Worm (Caenorhabditis elegans) whole organism, young adult: ENCODE measurements around the gene srh-61.
A peak's percentile ranks its signal among the peaks of the same experiment; 100 is the strongest.
"Not testable (repeated sequence)": the region's sequence is repeated elsewhere in the genome, so short reads cannot be mapped to it uniquely, and the experiment has no call there.

Experiments used
- B0019.2 ChIP-seq: fragments of 200-800 bp; sonication (Bioruptor generic); conservative IDR thresholded peaks from 2 replicates; pipeline ENCODE4 v1.3.6; 2022; ENCODE audit warnings: missing genetic modification reagents, missing genetic modification characterization, missing compliant biosample characterization
- B0261.1 ChIP-seq: sonication (generic microtip); optimal IDR thresholded peaks from 2 replicates; lab custom pipeline; 2016; ENCODE audit warnings: mild to moderate bottlenecking, missing genetic modification characterization, moderate library complexity, missing compliant biosample characterization
- F37B4.10 ChIP-seq: fragments of 200-800 bp; sonication (Bioruptor generic); IDR thresholded peaks from 2 replicates; pipeline ENCODE4 v1.3.6; 2022; ENCODE audit warnings: missing genetic modification characterization, missing compliant biosample characterization
- F52B5.7 ChIP-seq: sonication (generic microtip); optimal IDR thresholded peaks from 2 replicates; lab custom pipeline; 2016; ENCODE audit warnings: mild to moderate bottlenecking, missing genetic modification characterization, missing compliant biosample characterization
- Y53G8AR.9 ChIP-seq: fragments of 200-800 bp; sonication (Bioruptor generic); conservative IDR thresholded peaks from 2 replicates; pipeline ENCODE4 v1.3.6; 2022; ENCODE audit warnings: missing genetic modification reagents, missing genetic modification characterization, missing compliant biosample characterization
- Y56A3A.18 ChIP-seq: fragments of 200-800 bp; sonication (Bioruptor generic); IDR thresholded peaks from 2 replicates; pipeline ENCODE4 v1.3.6; 2022; ENCODE audit warnings: missing genetic modification reagents, missing genetic modification characterization, missing compliant biosample characterization
- Y67H2A.10 ChIP-seq: fragments of 200-800 bp; sonication (Bioruptor generic); conservative IDR thresholded peaks from 2 replicates; pipeline ENCODE4 v1.3.6; 2022; ENCODE audit warnings: missing genetic modification reagents, missing genetic modification characterization, missing compliant biosample characterization
- athp-1 ChIP-seq: sonication (generic microtip); optimal IDR thresholded peaks from 2 replicates; lab custom pipeline; 2017; ENCODE audit warnings: mild to moderate bottlenecking, missing genetic modification characterization, missing compliant biosample characterization
- attf-5 ChIP-seq: fragments of 200-800 bp; sonication (Bioruptor generic); optimal IDR thresholded peaks from 2 replicates; lab custom pipeline; 2018; ENCODE audit warnings: mild to moderate bottlenecking, missing genetic modification characterization, missing compliant biosample characterization
- ceh-100 ChIP-seq: fragments of 200-800 bp; sonication (Bioruptor generic); IDR thresholded peaks from 2 replicates; pipeline ENCODE4 v1.3.6; 2022; ENCODE audit warnings: missing genetic modification reagents, missing genetic modification characterization, missing compliant biosample characterization
- ceh-58 ChIP-seq: fragments of 200-800 bp; sonication (Bioruptor generic); IDR thresholded peaks from 2 replicates; pipeline ENCODE4 v1.3.6; 2022; ENCODE audit warnings: missing genetic modification characterization, missing compliant biosample characterization
- dpff-1 ChIP-seq: sonication (generic microtip); optimal IDR thresholded peaks from 2 replicates; lab custom pipeline; 2017; ENCODE audit warnings: mild to moderate bottlenecking, missing genetic modification characterization, missing compliant biosample characterization
- egl-44 ChIP-seq: fragments of 200-800 bp; sonication (Bioruptor generic); IDR thresholded peaks from 2 replicates; pipeline ENCODE4 v1.3.6; 2022; ENCODE audit warnings: missing genetic modification reagents, missing genetic modification characterization, missing compliant biosample characterization
- egrh-3 ChIP-seq: fragments of 200-800 bp; sonication (Bioruptor generic); IDR thresholded peaks from 2 replicates; pipeline ENCODE4 v1.3.6; 2022; ENCODE audit warnings: missing genetic modification reagents, missing genetic modification characterization, missing compliant biosample characterization
- fkh-3 ChIP-seq: sonication (generic microtip); optimal IDR thresholded peaks from 2 replicates; lab custom pipeline; 2016; ENCODE audit warnings: mild to moderate bottlenecking, missing genetic modification characterization, missing compliant biosample characterization
- him-1 ChIP-seq: sonication (generic microtip); optimal IDR thresholded peaks from 2 replicates; lab custom pipeline; 2016; ENCODE audit warnings: missing genotype, missing genetic modification reagents, missing genetic modification characterization, missing compliant biosample characterization
- hsf-1 ChIP-seq: fragments of 200-800 bp; sonication (Bioruptor generic); IDR thresholded peaks from 2 replicates; pipeline ENCODE4 v1.3.6; 2022; ENCODE audit warnings: missing genetic modification reagents, missing genetic modification characterization, missing compliant biosample characterization
- let-526 ChIP-seq: fragments of 200-800 bp; sonication (Bioruptor generic); IDR thresholded peaks from 2 replicates; pipeline ENCODE4 v1.3.6; 2022; ENCODE audit warnings: missing genetic modification reagents, missing genetic modification characterization, missing compliant biosample characterization
- let-607 ChIP-seq, 2 experiments: fragments of 200-800 bp in 1 of 2; sonication (Bioruptor generic) in 1 of 2; sonication (generic microtip) in 1 of 2; optimal IDR thresholded peaks; 2 replicates each; lab custom pipeline; 2016 to 2018; ENCODE audit warnings: mild to moderate bottlenecking in 2 of 2, missing compliant biosample characterization in 2 of 2, missing genetic modification characterization in 2 of 2, moderate library complexity in 2 of 2, missing genotype in 1 of 2
- lin-26 ChIP-seq: fragments of 200-800 bp; sonication (Bioruptor generic); IDR thresholded peaks from 2 replicates; pipeline ENCODE4 v1.3.6; 2022; ENCODE audit warnings: missing genetic modification reagents, missing genetic modification characterization, missing compliant biosample characterization
- lin-54 ChIP-seq: fragments of 200-800 bp; sonication (Bioruptor generic); optimal IDR thresholded peaks from 2 replicates; lab custom pipeline; 2018; ENCODE audit warnings: mild to moderate bottlenecking, missing genetic modification characterization, missing compliant biosample characterization
- lsy-27 ChIP-seq: sonication (generic microtip); optimal IDR thresholded peaks from 2 replicates; lab custom pipeline; 2017; ENCODE audit warnings: missing genetic modification characterization, mild to moderate bottlenecking, missing compliant biosample characterization, antibody characterized with exemption, missing genotype, borderline replicate concordance; ENCODE audit not compliant: insufficient read depth
- mxl-1 ChIP-seq: sonication (generic microtip); optimal IDR thresholded peaks from 2 replicates; lab custom pipeline; 2016; ENCODE audit warnings: missing genetic modification characterization, missing compliant biosample characterization
- nfyb-1 ChIP-seq: fragments of 200-800 bp; sonication (Bioruptor generic); IDR thresholded peaks from 2 replicates; pipeline ENCODE4 v1.3.6; 2022; ENCODE audit warnings: missing genetic modification reagents, missing genetic modification characterization, missing compliant biosample characterization
- pbrm-1 ChIP-seq: fragments of 200-800 bp; sonication (Bioruptor generic); IDR thresholded peaks from 2 replicates; pipeline ENCODE4 v1.3.6; 2022; ENCODE audit warnings: missing genetic modification reagents, missing genetic modification characterization, missing compliant biosample characterization
- rcor-1 ChIP-seq: fragments of 200-800 bp; sonication (Bioruptor generic); IDR thresholded peaks from 2 replicates; pipeline ENCODE4 v1.3.6; 2022; ENCODE audit warnings: missing genetic modification reagents, missing genetic modification characterization, missing compliant biosample characterization
- rpc-1 ChIP-seq, 2 experiments: fragments of 150-350 bp in 1 of 2; sonication (generic microtip) in 1 of 2; optimal IDR thresholded peaks; 2 replicates each; lab custom pipeline; 2014 to 2018; ENCODE audit warnings: missing biosample characterization in 1 of 2, missing genetic modification characterization in 1 of 2, missing genetic modification reagents in 1 of 2, missing genotype in 1 of 2
- sptf-2 ChIP-seq: fragments of 200-800 bp; sonication (Bioruptor generic); optimal IDR thresholded peaks from 2 replicates; lab custom pipeline; 2018; ENCODE audit warnings: mild to moderate bottlenecking, missing genetic modification characterization, missing compliant biosample characterization
- tbp1 ChIP-seq: fragments of 200-800 bp; sonication (Bioruptor generic); optimal IDR thresholded peaks from 2 replicates; lab custom pipeline; 2018; ENCODE audit warnings: mild to moderate bottlenecking, missing genetic modification characterization, missing compliant biosample characterization
- zfh-2 ChIP-seq: fragments of 200-800 bp; sonication (Bioruptor generic); conservative IDR thresholded peaks from 2 replicates; pipeline ENCODE4 v1.3.6; 2022; ENCODE audit warnings: missing genetic modification reagents, missing genetic modification characterization, missing compliant biosample characterization

The srh-61 gene

ce11 chrII:12541670-12542080 lies 25.5 kb upstream of the srh-61 start (continued):
- 0 out of 2 replicates have a peak, but pooled peaks have one; percentile 55 for TF ChIP-seq Y53G8AR.9 (GFP tag; lab: Robert Waterston, UW)
- peak; percentile 58 for TF ChIP-seq egrh-3
- TF ChIP-seq B0019.2 (GFP tag; lab: Robert Waterston, UW), result 0 out of 2 replicates have a peak, but pooled peaks have one; percentile 26
- peak; percentile 49; the same call in 1 of the 2 replicates for TF ChIP-seq pbrm-1 (GFP tag; lab: Robert Waterston, UW)
- 0 out of 2 replicates have a peak, but pooled peaks have one; percentile 9 for TF ChIP-seq zfh-2 (GFP tag; lab: Robert Waterston, UW)
- peak; percentile 85 for TF ChIP-seq rpc-1 (optimal IDR thresholded peaks at IDR 0.05; lab: Kevin White, UChicago)
- peak; percentile 96 for TF ChIP-seq rpc-1 (tag; optimal IDR thresholded peaks at IDR 0.05; lab: Kevin White, UChicago)
- TF ChIP-seq lsy-27 (tag; lab: Kevin White, UChicago), result peak; percentile 32
- TF ChIP-seq let-526 (GFP tag; lab: Robert Waterston, UW), result 0 out of 2 replicates have a peak, but pooled peaks have one; percentile 59
- TF ChIP-seq Y56A3A.18, result 0 out of 2 replicates have a peak, but pooled peaks have one; percentile 81
- TF ChIP-seq athp-1 (tag; lab: Kevin White, UChicago), result peak; percentile 27
- TF ChIP-seq him-1 (tag; lab: Kevin White, UChicago), result peak; percentile 89

- TF ChIP-seq rpc-1 (optimal IDR thresholded peaks at IDR 0.05; lab: Kevin White, UChicago) (peak; percentile 46), rpc-1 (tag; optimal IDR thresholded peaks at IDR 0.05; lab: Kevin White, UChicago) (peak; percentile 69), B0261.1 (tag; lab: Kevin White, UChicago) (peak; percentile 57), tbp1 (peak; percentile 80), F37B4.10 (GFP tag; lab: Robert Waterston, UW) (no peak), sptf-2 (GFP tag; lab: Kevin White, UChicago) (no peak)
- TF ChIP-seq, all 124 proteins: peak for 3
These were observed 23.2 kb upstream of the srh-61 start for ce11 chrII:12539395-12539794.

DNA sequence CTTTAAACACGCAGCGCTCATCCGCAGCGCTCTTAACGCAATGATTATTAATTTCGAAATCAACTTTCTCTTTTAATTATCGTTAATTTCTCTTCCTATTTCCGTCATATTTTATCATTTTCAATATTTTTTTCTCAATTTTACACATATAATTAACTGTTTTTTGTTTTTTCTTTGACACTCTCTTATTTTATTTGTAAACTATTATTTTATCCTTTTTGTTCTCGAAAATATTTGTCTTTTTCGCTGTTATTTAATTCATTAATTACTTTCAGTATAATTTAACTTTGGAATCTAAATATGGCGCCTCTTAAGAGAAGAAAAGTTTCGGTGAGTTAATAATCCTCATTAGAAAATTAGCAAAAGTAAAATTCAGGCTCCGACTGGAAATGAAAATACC lies 20.0 kb upstream of the srh-61 start, which contains the start of gene F49C5.3:
Gene F49C5.3, plus strand, starts transcription at position 301 of the 400 bp plus-strand sequence.
- not testable (repeated sequence) for TF ChIP-seq lin-26 (GFP tag; lab: Robert Waterston, UW); pbrm-1 (GFP tag; lab: Robert Waterston, UW); dpff-1 (tag; lab: Kevin White, UChicago)

DNA sequence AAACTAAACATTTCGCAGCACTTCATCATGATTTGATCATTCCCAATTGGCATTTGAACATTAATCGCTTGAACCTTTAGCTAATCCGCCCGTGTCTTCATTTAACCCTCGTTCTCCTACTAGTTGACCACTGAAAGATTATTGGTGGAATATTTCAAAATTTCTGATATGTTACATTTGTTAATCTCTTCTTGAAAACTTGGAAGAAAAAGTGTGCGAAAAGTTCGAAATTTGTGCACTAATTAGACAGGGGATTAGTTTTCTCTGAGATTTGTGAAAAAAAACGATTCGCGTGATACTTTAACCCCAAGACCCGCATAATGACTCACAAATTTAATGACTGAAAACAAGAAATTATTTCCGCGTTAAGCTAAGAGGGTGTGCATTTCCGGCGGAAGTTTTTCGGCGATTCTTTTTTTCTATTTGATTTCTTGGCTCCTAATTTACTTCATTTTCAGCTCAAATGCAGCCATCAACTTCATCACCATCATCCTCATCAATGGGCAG lies 19.1 kb upstream of the srh-61 start, which contains the start of gene nimk-1:
Gene nimk-1, plus strand, starts transcription at position 457 of the 507 bp plus-strand sequence.
- no peak for TF ChIP-seq mxl-1 (tag; lab: Kevin White, UChicago)

DNA sequence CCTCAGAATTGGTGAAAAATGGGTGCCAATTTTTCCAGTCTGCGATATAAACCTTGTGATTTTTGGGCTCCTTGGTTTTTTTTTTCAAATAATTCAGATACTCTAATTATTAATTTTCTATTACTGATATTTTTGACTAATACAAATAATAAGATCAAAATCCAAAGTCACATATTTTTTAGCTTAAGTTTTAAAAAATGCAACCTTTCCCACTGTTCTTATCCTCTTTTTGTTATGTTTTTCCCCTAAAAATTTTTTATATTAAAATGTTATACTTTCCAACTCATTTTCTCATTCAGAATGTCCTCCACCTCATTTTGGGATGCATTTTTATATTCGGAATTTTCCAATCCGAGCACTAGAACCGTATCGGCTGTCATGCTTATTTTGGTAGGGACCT lies 14.7 kb upstream of the srh-61 start, which contains the start of gene srx-120:
Gene srx-120, plus strand, starts transcription at position 301 of the 400 bp plus-strand sequence.
- TF ChIP-seq lin-26 (GFP tag; lab: Robert Waterston, UW) (no peak), attf-5 (GFP tag; lab: Kevin White, UChicago) (no peak), Y67H2A.10 (GFP tag; lab: Robert Waterston, UW) (no peak), egl-44 (no peak), let-607 (tag; optimal IDR thresholded peaks at IDR 0.05; lab: Kevin White, UChicago) (no peak)

DNA sequence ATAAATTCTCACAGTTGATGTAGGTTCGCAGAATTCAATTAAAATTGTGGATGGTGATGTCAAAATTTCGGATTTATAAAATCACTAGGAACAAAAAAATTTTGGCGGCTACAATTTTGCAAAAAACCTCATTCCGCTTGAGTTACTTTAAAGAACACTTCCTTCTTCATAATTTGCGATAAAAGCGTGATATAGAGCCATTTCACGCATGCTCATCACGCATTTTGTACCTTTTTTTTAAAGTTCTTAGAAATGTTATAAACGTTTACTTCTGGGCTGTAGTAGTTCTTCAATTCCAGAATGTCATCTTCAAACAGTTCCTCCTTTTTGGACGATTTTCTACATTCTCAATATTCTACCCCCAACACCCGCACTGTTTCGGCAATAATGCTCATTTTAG lies 11.7 kb upstream of the srh-61 start, which contains the start of gene srx-119:
Gene srx-119, plus strand, starts transcription at position 301 of the 400 bp plus-strand sequence.
- TF ChIP-seq rcor-1 (GFP tag; lab: Robert Waterston, UW) (no peak), ceh-58 (no peak), fkh-3 (no peak)

DNA sequence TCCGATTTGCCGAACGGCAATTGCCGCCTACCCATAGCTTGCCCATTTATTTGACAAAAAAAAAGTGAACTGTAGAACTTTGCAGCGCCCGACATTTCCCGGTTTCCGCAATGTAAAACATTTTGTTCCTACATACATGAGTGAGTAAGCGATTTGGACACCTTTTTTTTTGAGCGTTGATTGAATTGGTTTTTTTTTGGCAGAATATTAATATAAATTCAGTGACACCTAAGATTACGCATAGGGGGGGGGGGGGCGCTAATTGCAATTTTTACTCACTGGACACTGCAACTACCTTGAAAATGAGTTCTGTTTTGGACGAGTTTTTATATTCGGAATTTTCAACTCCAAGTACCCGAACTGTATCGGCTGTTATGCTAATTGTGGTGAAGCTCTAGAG lies 9.3 kb upstream of the srh-61 start, which contains the start of gene srx-118:
Gene srx-118, plus strand, starts transcription at position 301 of the 400 bp plus-strand sequence.
- no peak for TF ChIP-seq fkh-3
- no peak for TF ChIP-seq F52B5.7 (tag; lab: Kevin White, UChicago)
- TF ChIP-seq lin-54 (GFP tag; lab: Kevin White, UChicago), result no peak
- TF ChIP-seq ceh-100 (GFP tag; lab: Robert Waterston, UW), result no peak
- TF ChIP-seq hsf-1 (GFP tag; lab: Robert Waterston, UW), result no peak
- no peak for TF ChIP-seq nfyb-1 (GFP tag; lab: Robert Waterston, UW)
- TF ChIP-seq, all 124 proteins: peak for 0
